Fruit fly (Drosophila melanogaster) whole organism, embryonic: ENCODE results near the gene zen.

Experiments
- CG10565 ChIP-seq: fragments of 200-800 bp; sonication (Bioruptor generic); optimal IDR thresholded peaks from 3 replicates; lab custom pipeline; 2016; ENCODE audit warnings: missing biosample characterization, mild to moderate bottlenecking, missing genetic modification characterization
- CG11085 ChIP-seq: fragments of 200-800 bp; sonication (Bioruptor generic); IDR thresholded peaks from 2 replicates; pipeline ENCODE4 v1.3.6; 2022; ENCODE audit warnings: missing biosample characterization, missing genetic modification characterization
- CG11093 ChIP-seq: fragments of 200-800 bp; sonication (Bioruptor generic); IDR thresholded peaks from 3 replicates; pipeline ENCODE4 v1.3.6; 2022; ENCODE audit warnings: missing biosample characterization, missing genetic modification characterization
- CG11456 ChIP-seq: fragments of 200-800 bp; sonication (Bioruptor generic); IDR thresholded peaks from 3 replicates; pipeline ENCODE4 v1.3.6; 2022; ENCODE audit warnings: missing biosample characterization, missing genetic modification characterization
- CG11560 ChIP-seq: fragments of 200-800 bp; sonication (Bioruptor generic); IDR thresholded peaks from 3 replicates; pipeline ENCODE4 v1.3.6; 2022; ENCODE audit warnings: missing biosample characterization, missing genetic modification characterization
- CG12236 ChIP-seq: fragments of 200-800 bp; sonication (Bioruptor generic); optimal IDR thresholded peaks from 2 replicates; lab custom pipeline; 2016; ENCODE audit warnings: missing biosample characterization, missing genetic modification characterization
- CG12299 ChIP-seq: fragments of 200-800 bp; sonication (Bioruptor generic); optimal IDR thresholded peaks from 2 replicates; lab custom pipeline; 2018; ENCODE audit warnings: missing biosample characterization, mild to moderate bottlenecking, missing genetic modification characterization
- CG17568 ChIP-seq: fragments of 200-800 bp; sonication (Bioruptor generic); optimal IDR thresholded peaks from 2 replicates; lab custom pipeline; 2018; ENCODE audit warnings: missing biosample characterization, mild to moderate bottlenecking, missing genetic modification characterization, moderate library complexity
- CG18764 ChIP-seq: fragments of 200-800 bp; sonication (Bioruptor generic); optimal IDR thresholded peaks from 3 replicates; lab custom pipeline; 2016; ENCODE audit warnings: missing biosample characterization, missing genetic modification characterization
- CG2116 ChIP-seq: fragments of 200-800 bp; sonication (Bioruptor generic); optimal IDR thresholded peaks from 3 replicates; lab custom pipeline; 2018; ENCODE audit warnings: missing biosample characterization, mild to moderate bottlenecking, missing genetic modification characterization
- CG2889 ChIP-seq: fragments of 200-800 bp; sonication (Bioruptor generic); IDR thresholded peaks from 3 replicates; pipeline ENCODE4 v1.3.6; 2022; ENCODE audit warnings: missing biosample characterization, missing genetic modification characterization
- CG3065 ChIP-seq: fragments of 200-800 bp; sonication (Bioruptor generic); optimal IDR thresholded peaks from 2 replicates; lab custom pipeline; 2016; ENCODE audit warnings: missing biosample characterization, missing genetic modification characterization
- CG31224 ChIP-seq: fragments of 200-800 bp; sonication (Bioruptor generic); IDR thresholded peaks from 2 replicates; pipeline ENCODE4 v1.3.6; 2022; ENCODE audit warnings: missing biosample characterization, missing genetic modification characterization
- CG31441 ChIP-seq: fragments of 200-800 bp; sonication (Bioruptor generic); IDR thresholded peaks from 2 replicates; pipeline ENCODE4 v1.3.6; 2022; ENCODE audit warnings: missing biosample characterization, missing genetic modification characterization
- CG3847 ChIP-seq: fragments of 200-800 bp; sonication (Bioruptor generic); IDR thresholded peaks from 2 replicates; pipeline ENCODE4 v1.3.6; 2022; ENCODE audit warnings: missing biosample characterization, missing genetic modification characterization
- CG4328 ChIP-seq: fragments of 200-800 bp; sonication (Bioruptor generic); optimal IDR thresholded peaks from 3 replicates; lab custom pipeline; 2017; ENCODE audit warnings: missing biosample characterization, missing genetic modification reagents, missing genetic modification characterization
- CG4424 ChIP-seq: fragments of 200-800 bp; sonication (Bioruptor generic); optimal IDR thresholded peaks from 3 replicates; lab custom pipeline; 2016; ENCODE audit warnings: missing biosample characterization, missing genetic modification characterization
- Fer3 ChIP-seq: fragments of 200-800 bp; sonication (Bioruptor generic); optimal IDR thresholded peaks from 2 replicates; lab custom pipeline; 2018; ENCODE audit warnings: missing biosample characterization, mild to moderate bottlenecking, missing genetic modification characterization, moderate library complexity
- HmgD ChIP-seq: fragments of 200-800 bp; sonication (Bioruptor generic); optimal IDR thresholded peaks from 3 replicates; lab custom pipeline; 2016; ENCODE audit warnings: missing biosample characterization, missing genetic modification characterization
- Hr3 ChIP-seq: fragments of 200-800 bp; sonication (Bioruptor generic); optimal IDR thresholded peaks from 3 replicates; lab custom pipeline; 2016; ENCODE audit warnings: missing biosample characterization, missing genetic modification characterization
- Hr78 ChIP-seq, 2 experiments: fragments of 200-800 bp in 1 of 2; fragments of >200 bp in 1 of 2; sonication (Bioruptor generic) in 1 of 2; optimal IDR thresholded peaks; 2 replicates each; lab custom pipeline; 2017 to 2019; ENCODE audit warnings: missing biosample characterization in 2 of 2, missing genetic modification characterization in 2 of 2, mild to moderate bottlenecking in 1 of 2, moderate library complexity in 1 of 2
- NFAT ChIP-seq: fragments of 200-800 bp; sonication (Bioruptor generic); IDR thresholded peaks from 2 replicates; pipeline ENCODE4 v1.3.6; 2022; ENCODE audit warnings: missing biosample characterization, missing genetic modification characterization
- Opbp ChIP-seq: fragments of 200-800 bp; sonication (Bioruptor generic); IDR thresholded peaks from 3 replicates; pipeline ENCODE4 v1.3.6; 2022; ENCODE audit warnings: missing biosample characterization, missing genetic modification characterization; ENCODE audit not compliant: partially characterized antibody
- Sry-δ ChIP-seq: fragments of 200-800 bp; sonication (Bioruptor generic); optimal IDR thresholded peaks from 2 replicates; lab custom pipeline; 2016; ENCODE audit warnings: missing biosample characterization, missing genetic modification characterization
- Vsx1 ChIP-seq: fragments of 200-800 bp; sonication (Bioruptor generic); optimal IDR thresholded peaks from 2 replicates; lab custom pipeline; 2017; ENCODE audit warnings: missing biosample characterization, mild to moderate bottlenecking, missing genetic modification characterization, missing genetic modification reagents
- al ChIP-seq: fragments of 200-800 bp; sonication (Bioruptor generic); IDR thresholded peaks from 2 replicates; pipeline ENCODE4 v1.3.6; 2022; ENCODE audit warnings: missing biosample characterization, missing genetic modification characterization
- ap ChIP-seq: fragments of 200-800 bp; sonication (Bioruptor generic); IDR thresholded peaks from 2 replicates; pipeline ENCODE4 v1.3.6; 2022; ENCODE audit warnings: missing biosample characterization, missing genetic modification characterization
- ara ChIP-seq: fragments of 200-800 bp; sonication (Bioruptor generic); IDR thresholded peaks from 2 replicates; pipeline ENCODE4 v1.3.6; 2022; ENCODE audit warnings: missing biosample characterization, missing genetic modification characterization
- bigmax ChIP-seq: fragments of 200-800 bp; sonication (Bioruptor generic); optimal IDR thresholded peaks from 2 replicates; lab custom pipeline; 2018; ENCODE audit warnings: missing biosample characterization, mild to moderate bottlenecking, missing genetic modification characterization
- crc ChIP-seq: fragments of 200-800 bp; sonication (Bioruptor generic); optimal IDR thresholded peaks from 2 replicates; lab custom pipeline; 2016; ENCODE audit warnings: missing biosample characterization, missing genetic modification characterization
- fd102C ChIP-seq: fragments of 200-800 bp; sonication (Bioruptor generic); optimal IDR thresholded peaks from 2 replicates; lab custom pipeline; 2018; ENCODE audit warnings: missing biosample characterization, mild to moderate bottlenecking, missing genetic modification characterization, moderate library complexity
- fd64A ChIP-seq: fragments of 200-800 bp; sonication (Bioruptor generic); optimal IDR thresholded peaks from 3 replicates; lab custom pipeline; 2018; ENCODE audit warnings: missing biosample characterization, mild to moderate bottlenecking, missing genetic modification characterization
- ftz-f1 ChIP-seq: fragments of 200-800 bp; sonication (Bioruptor generic); optimal IDR thresholded peaks from 2 replicates; lab custom pipeline; 2016; ENCODE audit warnings: missing biosample characterization, missing genetic modification characterization
- gcm2 ChIP-seq: fragments of 200-800 bp; sonication (Bioruptor generic); optimal IDR thresholded peaks from 2 replicates; lab custom pipeline; 2016; ENCODE audit warnings: missing biosample characterization, missing genetic modification characterization
- grau ChIP-seq: fragments of 200-800 bp; optimal IDR thresholded peaks from 3 replicates; lab custom pipeline; 2019; ENCODE audit warnings: missing biosample characterization, mild to moderate bottlenecking, missing genetic modification characterization, moderate library complexity
- mirr ChIP-seq: fragments of 200-800 bp; sonication (Bioruptor generic); optimal IDR thresholded peaks from 3 replicates; lab custom pipeline; 2018; ENCODE audit warnings: missing biosample characterization, mild to moderate bottlenecking, missing genetic modification characterization
- peb ChIP-seq: fragments of 200-800 bp; sonication (Bioruptor generic); IDR thresholded peaks from 2 replicates; pipeline ENCODE4 v1.3.6; 2022; ENCODE audit warnings: missing biosample characterization, missing genetic modification characterization
- ro ChIP-seq: fragments of 200-800 bp; sonication (Bioruptor generic); IDR thresholded peaks from 2 replicates; pipeline ENCODE4 v1.3.6; 2022; ENCODE audit warnings: missing biosample characterization, missing genetic modification characterization
- sr ChIP-seq: fragments of 200-800 bp; sonication (Bioruptor generic); IDR thresholded peaks from 3 replicates; pipeline ENCODE4 v1.3.6; 2022; ENCODE audit warnings: missing biosample characterization, missing genetic modification characterization
- tgo ChIP-seq: fragments of 200-800 bp; sonication (Bioruptor generic); IDR thresholded peaks from 3 replicates; pipeline ENCODE4 v1.3.6; 2022; ENCODE audit warnings: missing biosample characterization, missing genetic modification characterization
- toy ChIP-seq: fragments of 200-800 bp; sonication (Bioruptor generic); IDR thresholded peaks from 2 replicates; pipeline ENCODE4 v1.3.6; 2022; ENCODE audit warnings: missing biosample characterization, missing genetic modification characterization
- trem ChIP-seq: fragments of 200-800 bp; optimal IDR thresholded peaks from 3 replicates; lab custom pipeline; 2019; ENCODE audit warnings: missing biosample characterization, mild to moderate bottlenecking, missing genetic modification characterization, moderate library complexity
- vfl ChIP-seq: fragments of 200-800 bp; sonication (Bioruptor generic); optimal IDR thresholded peaks from 2 replicates; lab custom pipeline; 2016; ENCODE audit warnings: missing biosample characterization, missing genetic modification characterization
- z ChIP-seq: fragments of 200-800 bp; sonication (Bioruptor generic); IDR thresholded peaks from 3 replicates; pipeline ENCODE4 v1.3.6; 2022; ENCODE audit warnings: missing biosample characterization, missing genetic modification characterization
- zfh2 ChIP-seq: fragments of 200-800 bp; sonication (Bioruptor generic); optimal IDR thresholded peaks from 2 replicates; lab custom pipeline; 2016; ENCODE audit warnings: missing biosample characterization, missing genetic modification characterization

The zen gene

dm6 chr3R:6762794-6763407 lies 8.9 kb upstream of the zen start (continued):
- TF ChIP-seq Vsx1 (GFP tag; lab: Kevin White, UChicago) (peak; percentile 73), ftz-f1 (no peak), CG3065 (GFP tag; lab: Kevin White, UChicago) (peak; percentile 57), trem (tag; lab: Kevin White, UChicago) (peak; percentile 95), zfh2 (GFP tag; lab: Kevin White, UChicago) (no peak), toy (GFP tag; lab: Robert Waterston, UW) (no peak), ap (0 out of 2 replicates have a peak, but pooled peaks have one; percentile 9), Opbp (GFP tag; lab: Robert Waterston, UW) (no peak), CG12236 (GFP tag; lab: Kevin White, UChicago) (peak; percentile 53), Sry-δ (GFP tag; lab: Kevin White, UChicago) (no peak), z (GFP tag; lab: Robert Waterston, UW) (no peak), CG31441 (GFP tag; lab: Robert Waterston, UW) (peak; percentile 97), CG2889 (no peak), fd64A (GFP tag; lab: Kevin White, UChicago) (peak; percentile 7), CG11456 (no peak), CG12299 (tag; lab: Kevin White, UChicago) (peak; percentile 61), gcm2 (GFP tag; lab: Kevin White, UChicago) (no peak), CG4328 (GFP tag; lab: Kevin White, UChicago) (peak; percentile 66), bigmax (GFP tag; lab: Kevin White, UChicago) (no peak), Hr3 (GFP tag; lab: Kevin White, UChicago) (peak; percentile 86), al (GFP tag; lab: Robert Waterston, UW) (no peak), NFAT (no peak), CG17568 (GFP tag; lab: Kevin White, UChicago) (peak; percentile 65), ara (GFP tag; lab: Robert Waterston, UW) (peak; percentile 78), CG3847 (GFP tag; lab: Robert Waterston, UW) (peak; percentile 38), grau (tag; lab: Kevin White, UChicago) (peak; percentile 88), CG10565 (GFP tag; lab: Kevin White, UChicago) (no peak), CG11093 (GFP tag; lab: Robert Waterston, UW) (peak; percentile 77), Hr78 (GFP tag; optimal IDR thresholded peaks at IDR 0.05; lab: Kevin White, UChicago) (peak in 1 of 2 experiments; percentile 76), sr (GFP tag; lab: Robert Waterston, UW) (no peak), CG2116 (GFP tag; lab: Kevin White, UChicago) (peak; percentile 78), peb (peak; percentile 63; the same call in 1 of the 2 replicates), CG4424 (GFP tag; lab: Kevin White, UChicago) (peak; percentile 91), CG11560 (no peak; the same call in 2 of the 3 replicates), mirr (GFP tag; lab: Kevin White, UChicago) (no peak), fd102C (peak; percentile 97), CG11085 (GFP tag; lab: Robert Waterston, UW) (no peak), tgo (peak; percentile 70; the same call in 2 of the 3 replicates), crc (GFP tag; lab: Kevin White, UChicago) (no peak), CG31224 (peak; percentile 56), vfl (GFP tag; lab: Kevin White, UChicago) (peak; percentile 4), ro (GFP tag; lab: Robert Waterston, UW) (peak; percentile 54; the same call in 1 of the 2 replicates), CG18764 (GFP tag; lab: Kevin White, UChicago) (peak; percentile 69), HmgD (GFP tag; lab: Kevin White, UChicago) (no peak), Fer3 (tag; lab: Kevin White, UChicago) (peak; percentile 55)
